Worm (Caenorhabditis elegans) whole organism, midembryonic: ENCODE results near the gene cpg-4.

Experiments used
- T22C8.4 ChIP-seq: fragments of 200-800 bp; sonication (Bioruptor generic); IDR thresholded peaks from 2 replicates; pipeline ENCODE4 v1.3.6; 2022; ENCODE audit warnings: missing genetic modification characterization, missing compliant biosample characterization
- cog-1 ChIP-seq: sonication (generic microtip); optimal IDR thresholded peaks from 2 replicates; lab custom pipeline; 2016; ENCODE audit warnings: missing genetic modification characterization, missing compliant biosample characterization
- flt-1 ChIP-seq: fragments of 200-800 bp; sonication (Bioruptor generic); IDR thresholded peaks from 2 replicates; pipeline ENCODE4 v1.3.6; 2022; ENCODE audit warnings: missing genetic modification characterization, missing compliant biosample characterization
- klf-2 ChIP-seq: fragments of 200-800 bp; sonication (Bioruptor generic); conservative IDR thresholded peaks from 2 replicates; pipeline ENCODE4 v1.3.6; 2022; ENCODE audit warnings: missing genetic modification reagents, missing genetic modification characterization, missing compliant biosample characterization
- med-1 ChIP-seq: sonication (generic microtip); optimal IDR thresholded peaks from 2 replicates; lab custom pipeline; 2017; ENCODE audit warnings: missing genetic modification characterization, mild to moderate bottlenecking, missing compliant biosample characterization, antibody characterized with exemption, missing genetic modification reagents; ENCODE audit not compliant: insufficient read depth
- ref-1 ChIP-seq: fragments of 200-800 bp; sonication (Bioruptor generic); conservative IDR thresholded peaks from 2 replicates; pipeline ENCODE4 v1.3.6; 2022; ENCODE audit warnings: missing genetic modification reagents, missing genetic modification characterization, missing compliant biosample characterization
- tab-1 ChIP-seq: fragments of 200-800 bp; sonication (Bioruptor generic); IDR thresholded peaks from 2 replicates; pipeline ENCODE4 v1.3.6; 2022; ENCODE audit warnings: missing genetic modification characterization, missing compliant biosample characterization

DNA sequence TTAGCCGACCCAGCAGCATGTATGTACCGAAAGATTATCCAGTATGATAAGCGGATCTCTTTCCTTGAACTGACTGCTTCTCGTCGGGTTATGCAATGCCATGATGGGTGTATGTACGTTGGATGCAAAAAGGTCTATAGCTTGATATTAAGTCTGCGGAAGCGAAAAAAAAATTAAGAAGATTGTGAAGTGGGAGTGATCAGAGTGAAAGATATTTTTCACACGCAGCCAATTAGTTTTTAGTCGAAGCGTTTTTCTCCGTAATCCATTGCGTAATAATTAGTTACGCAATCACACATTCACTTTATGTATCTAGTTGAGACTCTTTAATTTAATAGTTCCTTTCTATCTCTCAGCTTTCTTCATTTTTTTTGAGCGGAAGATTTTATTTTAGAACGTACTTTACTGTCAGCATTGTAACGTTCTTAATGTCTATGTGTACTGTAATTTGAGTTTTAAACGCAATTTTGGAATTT, 46.5 kb upstream of the cpg-4 start:
- TF ChIP-seq tab-1 (GFP tag; lab: Robert Waterston, UW) (no peak), cog-1 (no peak), ref-1 (no peak), med-1 (no peak), flt-1 (GFP tag; lab: Robert Waterston, UW) (no peak), klf-2 (GFP tag; lab: Robert Waterston, UW) (no peak), T22C8.4 (GFP tag; lab: Robert Waterston, UW) (no peak)
